Worm (Caenorhabditis elegans): ENCODE measurements around the gene C06C3.10.

The C06C3.10 gene

DNA sequence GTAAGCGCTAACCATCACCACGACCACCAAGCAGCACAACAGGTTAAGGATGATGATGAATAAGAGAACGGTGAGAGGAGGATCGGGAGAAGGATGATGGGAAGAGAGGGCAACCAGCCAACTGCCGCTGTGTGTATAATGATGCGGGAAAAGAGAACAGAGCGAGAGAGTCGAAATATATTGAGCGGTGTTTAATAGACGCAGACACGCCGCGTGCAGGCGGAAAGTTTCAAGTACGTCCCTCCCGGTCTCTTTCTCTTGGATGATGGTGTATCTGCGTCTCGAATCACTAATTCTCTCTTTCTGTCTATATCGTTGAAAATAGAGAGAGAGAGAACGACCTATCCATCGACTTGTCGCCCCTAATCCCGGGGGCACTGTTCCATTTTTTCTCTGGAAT, 20.3 kb downstream of the C06C3.10 start (continued):
- TF ChIP-seq blmp-1 (tag; optimal IDR thresholded peaks at IDR 0.05; ENCODE audit: insufficient read depth) (peak; percentile 58), lin-39 (tag; optimal IDR thresholded peaks at IDR 0.05) (no peak), zag-1 (tag; optimal IDR thresholded peaks at IDR 0.05) (peak; percentile 17), R02D3.7 (tag; optimal IDR thresholded peaks at IDR 0.05) (no peak), ZK546.5 (tag; optimal IDR thresholded peaks at IDR 0.05) (no peak), egl-27 (tag; optimal IDR thresholded peaks at IDR 0.05) (peak; percentile 75), mdl-1 (tag; optimal IDR thresholded peaks at IDR 0.05) (peak; percentile 44 to 58), ztf-1 (GFP tag; conservative IDR thresholded peaks at IDR 0.05) (no peak), gmeb-1 (tag; optimal IDR thresholded peaks at IDR 0.05) (no peak), nhr-12 (tag; optimal IDR thresholded peaks at IDR 0.05) (no peak), nhr-77 (tag; optimal IDR thresholded peaks at IDR 0.05) (no peak), elt-1 (tag; optimal IDR thresholded peaks at IDR 0.05) (no peak), ztf-11 (tag; optimal IDR thresholded peaks at IDR 0.05) (no peak), ama-1 (optimal IDR thresholded peaks at IDR 0.05) (no peak), mab-5 (tag; optimal IDR thresholded peaks at IDR 0.05) (no peak), Y55F3AM.14 (GFP tag; optimal IDR thresholded peaks at IDR 0.05) (no peak), nhr-25 (tag; optimal IDR thresholded peaks at IDR 0.05) (peak; percentile 38), sem-4 (tag; optimal IDR thresholded peaks at IDR 0.05) (peak; percentile 57), C34F6.9 (tag; optimal IDR thresholded peaks at IDR 0.05) (peak; percentile 52), nhr-23 (tag; optimal IDR thresholded peaks at IDR 0.05) (no peak), unc-55 (GFP tag; optimal IDR thresholded peaks at IDR 0.05) (peak; percentile 51), peb-1 (tag; optimal IDR thresholded peaks at IDR 0.05) (no peak), nhr-11 (tag; optimal IDR thresholded peaks at IDR 0.05) (no peak), mbf-1 (tag; optimal IDR thresholded peaks at IDR 0.05) (no peak), lin-13 (GFP tag; optimal IDR thresholded peaks at IDR 0.05) (no peak)

DNA sequence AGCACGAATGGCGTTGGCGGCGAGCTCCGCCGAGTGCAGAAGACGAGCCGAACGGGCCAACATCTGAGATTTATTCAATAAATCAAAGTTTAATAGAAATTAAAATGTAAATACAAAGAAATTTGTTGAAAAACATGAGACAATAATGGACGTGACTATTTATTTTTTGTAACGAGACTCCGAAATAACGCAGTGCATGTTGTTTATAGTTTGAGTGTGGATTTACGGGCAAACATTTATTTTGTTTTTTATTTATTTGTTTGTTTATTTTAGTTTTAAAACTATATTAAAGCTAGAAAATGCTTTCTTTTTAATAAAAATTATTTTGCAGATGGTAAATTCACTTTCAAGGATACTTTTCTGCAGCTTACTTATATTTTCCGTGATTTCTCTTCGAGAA, 24.4 kb downstream of the C06C3.10 start, which contains the start of the genes sdhb-1 and cup-15:
Gene sdhb-1, minus strand, starts transcription at position 63 of the 400 bp plus-strand sequence.
Gene cup-15, plus strand, starts transcription at position 332 of the 400 bp plus-strand sequence.
- TF ChIP-seq R02D3.7 (tag; optimal IDR thresholded peaks at IDR 0.05): peak; percentile 40
- no peak for TF ChIP-seq lin-11 (tag; optimal IDR thresholded peaks at IDR 0.05)
- TF ChIP-seq F13H6.1 (tag; optimal IDR thresholded peaks at IDR 0.05): no peak
- no peak for TF ChIP-seq unc-62 (GFP tag; optimal IDR thresholded peaks at IDR 0.05)
- TF ChIP-seq ZK546.5 (tag; optimal IDR thresholded peaks at IDR 0.05): no peak
- no peak for TF ChIP-seq lin-13 (GFP tag; optimal IDR thresholded peaks at IDR 0.05)
- no peak for TF ChIP-seq ztf-11 (tag; optimal IDR thresholded peaks at IDR 0.05)
- TF ChIP-seq sma-3 (GFP tag; optimal IDR thresholded peaks at IDR 0.05): no peak
- peak in 1 of 2 experiments; percentile 47 for TF ChIP-seq lsy-2 (tag; optimal IDR thresholded peaks at IDR 0.05)
- no peak for TF ChIP-seq crh-2 (tag; optimal IDR thresholded peaks at IDR 0.05)
- TF ChIP-seq ceh-82 (tag; optimal IDR thresholded peaks at IDR 0.05): no peak
- TF ChIP-seq C34F6.9 (tag; optimal IDR thresholded peaks at IDR 0.05): peak; percentile 38
- TF ChIP-seq elt-1 (tag; optimal IDR thresholded peaks at IDR 0.05): no peak
- no peak for TF ChIP-seq nhr-129 (tag; optimal IDR thresholded peaks at IDR 0.05)
- TF ChIP-seq ztf-4 (tag; optimal IDR thresholded peaks at IDR 0.05): no peak
- TF ChIP-seq ztf-1 (GFP tag; conservative IDR thresholded peaks at IDR 0.05): no peak
- TF ChIP-seq unc-55 (GFP tag; optimal IDR thresholded peaks at IDR 0.05): peak; percentile 57
- TF ChIP-seq nhr-10 (tag; optimal IDR thresholded peaks at IDR 0.05): no peak
- TF ChIP-seq mab-5 (tag; optimal IDR thresholded peaks at IDR 0.05): no peak
- no peak for TF ChIP-seq nhr-12 (tag; optimal IDR thresholded peaks at IDR 0.05)
- no peak for TF ChIP-seq blmp-1 (tag; optimal IDR thresholded peaks at IDR 0.05; ENCODE audit: insufficient read depth)

DNA sequence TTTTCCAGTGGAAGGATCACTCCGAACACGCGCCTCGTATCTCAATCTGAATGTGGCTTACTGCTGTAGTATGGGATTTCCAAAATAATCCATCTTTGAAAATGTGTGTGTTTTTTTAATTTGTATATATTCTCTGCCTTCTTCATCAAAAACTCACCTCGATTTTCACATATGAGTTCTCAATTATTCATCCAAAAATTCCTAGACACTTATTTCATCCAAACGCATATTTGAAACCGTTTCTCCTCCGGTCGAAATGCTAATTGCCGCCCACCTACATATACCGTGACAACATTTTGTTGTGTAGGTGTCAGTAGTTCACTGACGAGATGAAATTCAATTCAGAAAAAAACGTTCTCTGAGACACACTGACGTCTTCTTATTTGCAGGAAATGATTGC, 29.6 kb downstream of the C06C3.10 start:
- no peak for TF ChIP-seq skn-1 (tag; optimal IDR thresholded peaks at IDR 0.05)
- no peak for TF ChIP-seq crh-2 (tag; optimal IDR thresholded peaks at IDR 0.05)
- no peak for TF ChIP-seq nhr-129 (tag; optimal IDR thresholded peaks at IDR 0.05)
- no peak for TF ChIP-seq egl-27 (tag; optimal IDR thresholded peaks at IDR 0.05)
- TF ChIP-seq mab-5 (tag; optimal IDR thresholded peaks at IDR 0.05): no peak
- TF ChIP-seq unc-62 (GFP tag; optimal IDR thresholded peaks at IDR 0.05): no peak
- no peak for TF ChIP-seq lsy-2 (tag; optimal IDR thresholded peaks at IDR 0.05)
- TF ChIP-seq F13H6.1 (tag; optimal IDR thresholded peaks at IDR 0.05): no peak
- no peak for TF ChIP-seq ceh-82 (tag; optimal IDR thresholded peaks at IDR 0.05)
- TF ChIP-seq C34F6.9 (tag; optimal IDR thresholded peaks at IDR 0.05): no peak
- TF ChIP-seq zag-1 (tag; optimal IDR thresholded peaks at IDR 0.05): no peak
- TF ChIP-seq nhr-25 (tag; optimal IDR thresholded peaks at IDR 0.05): no peak

DNA sequence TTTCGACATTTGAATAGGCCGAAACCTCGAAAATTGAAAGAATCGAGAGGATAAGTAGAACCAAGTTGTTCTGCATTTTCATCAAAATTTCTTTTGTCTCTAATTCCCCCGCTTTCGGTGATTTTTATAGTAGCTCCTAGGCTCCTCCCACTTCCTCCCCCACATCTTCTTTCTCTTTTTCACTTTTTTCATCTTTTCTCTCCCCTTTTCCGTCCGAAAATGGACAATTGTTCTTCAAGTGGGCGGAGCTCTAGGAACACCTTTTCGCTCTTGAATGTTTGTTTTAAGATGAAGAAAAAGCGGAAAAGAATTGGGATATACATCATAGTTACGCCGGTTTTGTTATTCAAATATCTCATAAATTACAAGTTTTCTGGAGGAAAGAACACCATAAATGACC, 30.6 kb downstream of the C06C3.10 start, which contains the start of gene F42A8.1:
Gene F42A8.1, minus strand, starts transcription at position 101 of the 400 bp plus-strand sequence.
- TF ChIP-seq unc-55 (GFP tag; optimal IDR thresholded peaks at IDR 0.05): no peak
- TF ChIP-seq fos-1 (tag; optimal IDR thresholded peaks at IDR 0.05): no peak
